Worm (Caenorhabditis elegans) whole organism, L1 larva: ENCODE measurements around the gene C14C10.10.

ENCODE experiments used
- C04F5.9 ChIP-seq: sonication (generic microtip); optimal IDR thresholded peaks from 2 replicates; lab custom pipeline; 2016; ENCODE audit warnings: missing genetic modification characterization, missing compliant biosample characterization
- C34B4.2 ChIP-seq: sonication (generic microtip); optimal IDR thresholded peaks from 2 replicates; lab custom pipeline; 2017; ENCODE audit warnings: mild to moderate bottlenecking, missing genetic modification characterization, missing compliant biosample characterization
- F16B12.6 ChIP-seq: fragments of 150-350 bp; optimal IDR thresholded peaks from 2 replicates; lab custom pipeline; 2014; ENCODE audit warnings: missing biosample characterization, missing genetic modification characterization
- Y116A8C.19 ChIP-seq: sonication (generic microtip); optimal IDR thresholded peaks from 2 replicates; lab custom pipeline; 2016; ENCODE audit warnings: missing compliant biosample characterization, missing genetic modification characterization, borderline replicate concordance
- aha-1 ChIP-seq: fragments of 150-350 bp; optimal IDR thresholded peaks from 2 replicates; lab custom pipeline; 2014; ENCODE audit warnings: missing biosample characterization, missing genetic modification characterization
- aly-2 ChIP-seq: fragments of 150-350 bp; optimal IDR thresholded peaks from 2 replicates; lab custom pipeline; 2014; ENCODE audit warnings: missing biosample characterization, missing genetic modification characterization
- ceh-82 ChIP-seq, 3 experiments: fragments of 150-350 bp in 1 of 3; sonication (generic microtip) in 2 of 3; optimal IDR thresholded peaks; 2 replicates each; lab custom pipeline; 2014 to 2017; ENCODE audit warnings: missing biosample characterization in 3 of 3, missing genetic modification characterization in 3 of 3
- dpl-1 ChIP-seq, 3 experiments: fragments of 150-350 bp in 2 of 3; sonication (generic microtip) in 1 of 3; optimal IDR thresholded peaks; 2 replicates each; lab custom pipeline; 2014 to 2017; ENCODE audit warnings: missing biosample characterization in 3 of 3, missing genetic modification characterization in 3 of 3, missing genetic modification reagents in 3 of 3
- efl-3 ChIP-seq: fragments of 200-800 bp; sonication (Bioruptor generic); optimal IDR thresholded peaks from 2 replicates; lab custom pipeline; 2018; ENCODE audit warnings: mild to moderate bottlenecking, missing genetic modification characterization, missing compliant biosample characterization
- egl-13 ChIP-seq: sonication (generic microtip); optimal IDR thresholded peaks from 2 replicates; lab custom pipeline; 2016; ENCODE audit warnings: missing genotype, missing genetic modification reagents, missing genetic modification characterization, missing compliant biosample characterization
- egl-27 ChIP-seq, 2 experiments: fragments of 150-350 bp in 1 of 2; sonication (generic microtip); optimal IDR thresholded peaks; 3 replicates each; lab custom pipeline; 2017 to 2018; ENCODE audit warnings: missing biosample characterization in 2 of 2, missing genetic modification characterization in 2 of 2, missing genetic modification reagents in 2 of 2
- fkh-10 ChIP-seq: sonication (generic microtip); optimal IDR thresholded peaks from 2 replicates; lab custom pipeline; 2017; ENCODE audit warnings: missing biosample characterization, missing genetic modification reagents, missing genetic modification characterization
- fkh-4 ChIP-seq: sonication (generic microtip); optimal IDR thresholded peaks from 2 replicates; lab custom pipeline; 2016; ENCODE audit warnings: missing compliant biosample characterization, missing genetic modification characterization, borderline replicate concordance
- fkh-8 ChIP-seq: sonication (generic microtip); optimal IDR thresholded peaks from 2 replicates; lab custom pipeline; 2016; ENCODE audit warnings: mild to moderate bottlenecking, missing genetic modification characterization, missing compliant biosample characterization
- fos-1 ChIP-seq: fragments of 150-350 bp; optimal IDR thresholded peaks from 2 replicates; lab custom pipeline; 2014; ENCODE audit warnings: missing biosample characterization, missing genetic modification characterization
- hlh-4 ChIP-seq: sonication (generic microtip); optimal IDR thresholded peaks from 2 replicates; lab custom pipeline; 2016; ENCODE audit warnings: mild to moderate bottlenecking, missing genetic modification characterization, missing compliant biosample characterization
- irx-1 ChIP-seq: sonication (generic microtip); optimal IDR thresholded peaks from 2 replicates; lab custom pipeline; 2016; ENCODE audit warnings: missing genetic modification characterization, missing compliant biosample characterization
- jun-1 ChIP-seq: fragments of 150-350 bp; optimal IDR thresholded peaks from 2 replicates; lab custom pipeline; 2014; ENCODE audit warnings: missing biosample characterization, missing genetic modification reagents, missing genetic modification characterization
- lin-13 ChIP-seq: fragments of 150-350 bp; optimal IDR thresholded peaks from 2 replicates; lab custom pipeline; 2014; ENCODE audit warnings: missing biosample characterization, missing genetic modification reagents, missing genetic modification characterization
- lin-15B ChIP-seq: fragments of 150-350 bp; sonication (generic microtip); optimal IDR thresholded peaks from 3 replicates; lab custom pipeline; 2014; ENCODE audit warnings: missing biosample characterization, missing genetic modification characterization
- lin-39 ChIP-seq: fragments of 150-350 bp; optimal IDR thresholded peaks from 2 replicates; lab custom pipeline; 2014; ENCODE audit warnings: missing biosample characterization, missing genetic modification reagents, missing genetic modification characterization
- mab-9 ChIP-seq: fragments of 200-800 bp; sonication (Bioruptor generic); IDR thresholded peaks from 2 replicates; pipeline ENCODE4 v1.3.6; 2022; ENCODE audit warnings: missing genetic modification reagents, missing genetic modification characterization, missing compliant biosample characterization
- mef-2 ChIP-seq: fragments of 150-350 bp; optimal IDR thresholded peaks from 2 replicates; lab custom pipeline; 2014; ENCODE audit warnings: missing biosample characterization, missing genetic modification characterization
- nhr-11 ChIP-seq: fragments of 150-350 bp; optimal IDR thresholded peaks from 2 replicates; lab custom pipeline; 2014; ENCODE audit warnings: missing biosample characterization, missing genetic modification characterization
- nhr-12 ChIP-seq: sonication (generic microtip); optimal IDR thresholded peaks from 2 replicates; lab custom pipeline; 2017; ENCODE audit warnings: missing biosample characterization, missing genetic modification characterization
- nhr-19 ChIP-seq: fragments of 200-800 bp; sonication (Bioruptor generic); conservative IDR thresholded peaks from 2 replicates; pipeline ENCODE4 v1.3.6; 2022; ENCODE audit warnings: missing genetic modification characterization, missing compliant biosample characterization
- nhr-20 ChIP-seq: sonication (generic microtip); optimal IDR thresholded peaks from 2 replicates; lab custom pipeline; 2016; ENCODE audit warnings: mild to moderate bottlenecking, missing genetic modification characterization, missing compliant biosample characterization
- nhr-28 ChIP-seq: fragments of 150-350 bp; optimal IDR thresholded peaks from 2 replicates; lab custom pipeline; 2014; ENCODE audit warnings: missing biosample characterization, missing genetic modification characterization
- nhr-76 ChIP-seq: sonication (generic microtip); optimal IDR thresholded peaks from 2 replicates; lab custom pipeline; 2017; ENCODE audit warnings: missing biosample characterization, missing genetic modification characterization
- nhr-84 ChIP-seq: sonication (generic microtip); optimal IDR thresholded peaks from 2 replicates; lab custom pipeline; 2017; ENCODE audit warnings: missing biosample characterization, missing genetic modification characterization
- nhr-90 ChIP-seq: sonication (generic microtip); optimal IDR thresholded peaks from 2 replicates; lab custom pipeline; 2016; ENCODE audit warnings: mild to moderate bottlenecking, missing genetic modification characterization, missing compliant biosample characterization; ENCODE audit not compliant: poor library complexity
- pag-3 ChIP-seq: sonication (generic microtip); optimal IDR thresholded peaks from 2 replicates; lab custom pipeline; 2017; ENCODE audit warnings: missing genetic modification characterization, mild to moderate bottlenecking, missing compliant biosample characterization, antibody characterized with exemption, borderline replicate concordance; ENCODE audit not compliant: insufficient read depth
- pax-3 ChIP-seq: fragments of 200-800 bp; sonication (Bioruptor generic); optimal IDR thresholded peaks from 2 replicates; lab custom pipeline; 2018; ENCODE audit warnings: mild to moderate bottlenecking, missing genetic modification characterization, moderate library complexity, missing compliant biosample characterization
- rnt-1 ChIP-seq: sonication (generic microtip); optimal IDR thresholded peaks from 2 replicates; lab custom pipeline; 2016; ENCODE audit warnings: mild to moderate bottlenecking, missing genetic modification characterization, moderate library complexity, missing compliant biosample characterization
- skn-1 ChIP-seq: fragments of 150-350 bp; optimal IDR thresholded peaks from 2 replicates; lab custom pipeline; 2014; ENCODE audit warnings: missing biosample characterization, missing genetic modification characterization
- snpc-4 ChIP-seq: fragments of 150-350 bp; optimal IDR thresholded peaks from 2 replicates; lab custom pipeline; 2014; ENCODE audit warnings: missing biosample characterization, missing genetic modification characterization
- sox-4 ChIP-seq: sonication (generic microtip); optimal IDR thresholded peaks from 2 replicates; lab custom pipeline; 2016; ENCODE audit warnings: missing genetic modification characterization, missing compliant biosample characterization
- sptf-1 ChIP-seq: fragments of 150-350 bp; optimal IDR thresholded peaks from 2 replicates; lab custom pipeline; 2014; ENCODE audit warnings: missing biosample characterization, missing genetic modification characterization
- sup-37 ChIP-seq: fragments of 200-800 bp; sonication (Bioruptor generic); optimal IDR thresholded peaks from 2 replicates; lab custom pipeline; 2018; ENCODE audit warnings: mild to moderate bottlenecking, missing genetic modification characterization, missing compliant biosample characterization
- swsn-7 ChIP-seq: sonication (generic microtip); optimal IDR thresholded peaks from 2 replicates; lab custom pipeline; 2016; ENCODE audit warnings: missing genetic modification characterization, missing compliant biosample characterization
- unc-130 ChIP-seq: fragments of 150-350 bp; optimal IDR thresholded peaks from 2 replicates; lab custom pipeline; 2017; ENCODE audit warnings: missing biosample characterization, missing genetic modification characterization, inconsistent platforms
- unc-62 ChIP-seq: fragments of 150-350 bp; optimal IDR thresholded peaks from 2 replicates; lab custom pipeline; 2014; ENCODE audit warnings: missing biosample characterization, missing genetic modification reagents, missing genetic modification characterization
- unc-98 ChIP-seq: fragments of 200-800 bp; sonication (Bioruptor generic); IDR thresholded peaks from 2 replicates; pipeline ENCODE4 v1.3.6; 2022; ENCODE audit warnings: missing genetic modification characterization, missing compliant biosample characterization
- vab-15 ChIP-seq: sonication (generic microtip); optimal IDR thresholded peaks from 2 replicates; lab custom pipeline; 2017; ENCODE audit warnings: missing genotype, mild to moderate bottlenecking, missing genetic modification characterization, missing compliant biosample characterization
- xbp-1 ChIP-seq: sonication (generic microtip); optimal IDR thresholded peaks from 2 replicates; lab custom pipeline; 2016; ENCODE audit warnings: missing genetic modification characterization, missing compliant biosample characterization
- ztf-11 ChIP-seq, 2 experiments: sonication (generic microtip); optimal IDR thresholded peaks; 2 replicates each; lab custom pipeline; 2016 to 2017; ENCODE audit warnings: missing genetic modification characterization in 2 of 2, missing biosample characterization in 1 of 2, missing compliant biosample characterization in 1 of 2
- ztf-4 ChIP-seq: fragments of 150-350 bp; optimal IDR thresholded peaks from 2 replicates; lab custom pipeline; 2014; ENCODE audit warnings: missing biosample characterization, missing genetic modification characterization

The C14C10.10 gene

DNA sequence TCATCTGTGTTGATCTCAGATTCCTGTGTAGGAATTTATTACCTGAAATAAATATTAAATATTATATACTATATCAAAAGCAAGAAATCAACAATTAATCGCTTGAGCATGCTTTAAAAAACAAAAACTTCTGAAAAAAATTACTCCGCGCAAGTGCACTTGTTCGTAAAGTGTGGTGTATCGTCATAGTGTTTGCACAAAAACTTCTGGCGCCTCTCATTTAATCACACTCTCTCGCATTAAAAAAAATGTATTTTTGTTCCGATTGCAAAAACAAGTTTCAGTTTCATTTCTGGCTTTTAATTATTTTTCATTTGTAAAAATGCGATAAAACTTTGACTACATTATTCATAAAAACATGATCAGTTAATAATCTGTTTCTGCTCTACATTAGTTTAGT lies at the start of gene C14C10.10, which contains the start of gene ril-2 (continued):
- no peak for TF ChIP-seq pag-3 (tag; lab: Kevin White, UChicago)
- TF ChIP-seq C04F5.9 (tag; lab: Kevin White, UChicago): no peak
- peak; percentile 13 for TF ChIP-seq xbp-1
- no peak for TF ChIP-seq ztf-11 (tag; optimal IDR thresholded peaks at IDR 0.05; lab: Kevin White, UChicago)
- peak; percentile 15 for TF ChIP-seq swsn-7 (tag; lab: Kevin White, UChicago)
- TF ChIP-seq nhr-76: no peak
- no peak for TF ChIP-seq nhr-90
- no peak for TF ChIP-seq Y116A8C.19 (tag; lab: Kevin White, UChicago)
- no peak for TF ChIP-seq vab-15 (tag; lab: Kevin White, UChicago)
- TF ChIP-seq efl-3 (GFP tag; lab: Kevin White, UChicago): no peak
- no peak for TF ChIP-seq mab-9 (GFP tag; lab: Robert Waterston, UW)
- no peak for TF ChIP-seq fos-1
- TF ChIP-seq ceh-82 (tag; optimal IDR thresholded peaks at IDR 0.05; lab: Kevin White, UChicago): peak in 2 of 3 experiments; percentile 13 to 32
- TF ChIP-seq fkh-10: no peak
- TF ChIP-seq lin-39 (tag; lab: Kevin White, UChicago): no peak
- TF ChIP-seq ztf-4 (tag; lab: Kevin White, UChicago): no peak
- no peak for TF ChIP-seq nhr-19 (GFP tag; lab: Robert Waterston, UW)
- peak; percentile 13 for TF ChIP-seq aly-2
- peak in 2 of 3 experiments; percentile 43 to 45 for TF ChIP-seq dpl-1 (GFP tag; optimal IDR thresholded peaks at IDR 0.05; lab: Kevin White, UChicago)
- TF ChIP-seq hlh-4: no peak
- no peak for TF ChIP-seq skn-1 (tag; lab: Kevin White, UChicago)
- no peak for TF ChIP-seq unc-98 (GFP tag; lab: Robert Waterston, UW)
- TF ChIP-seq unc-130 (tag; lab: Kevin White, UChicago): no peak
- no peak for TF ChIP-seq nhr-84
- TF ChIP-seq lin-13 (GFP tag; lab: Kevin White, UChicago): no peak
- no peak for TF ChIP-seq sptf-1 (tag; lab: Kevin White, UChicago)
- TF ChIP-seq aha-1: no peak
- TF ChIP-seq egl-27 (tag; optimal IDR thresholded peaks at IDR 0.05; lab: Kevin White, UChicago): no peak
- TF ChIP-seq nhr-12 (tag; lab: Kevin White, UChicago): no peak
- no peak for TF ChIP-seq pax-3

ce11 chrV:12644500-12644899 lies 45.6 kb upstream of the C14C10.10 start, which contains the start of gene F56H9.8:
TSS of gene F56H9.8 (plus strand) at chrV:12644800.
- TF ChIP-seq lin-15B (tag; lab: Kevin White, UChicago): no peak
- no peak for TF ChIP-seq vab-15 (tag; lab: Kevin White, UChicago)
- no peak for TF ChIP-seq sox-4 (tag; lab: Kevin White, UChicago)
- no peak for TF ChIP-seq irx-1 (tag; lab: Kevin White, UChicago)
- peak; percentile 29 for TF ChIP-seq pax-3
- no peak for TF ChIP-seq F16B12.6 (tag; lab: Kevin White, UChicago)
- TF ChIP-seq nhr-20: no peak

- no peak for TF ChIP-seq jun-1 (tag; lab: Kevin White, UChicago)
- TF ChIP-seq pax-3: no peak
- TF ChIP-seq snpc-4 (tag; lab: Kevin White, UChicago): no peak
- no peak for TF ChIP-seq unc-98 (GFP tag; lab: Robert Waterston, UW)
- TF ChIP-seq nhr-19 (GFP tag; lab: Robert Waterston, UW): no peak
- TF ChIP-seq C04F5.9 (tag; lab: Kevin White, UChicago): no peak
- TF ChIP-seq unc-62: no peak
- no peak for TF ChIP-seq fkh-8 (tag; lab: Kevin White, UChicago)
- no peak for TF ChIP-seq lin-15B (tag; lab: Kevin White, UChicago)
- no peak for TF ChIP-seq fkh-4 (tag; lab: Kevin White, UChicago)
- no peak for TF ChIP-seq nhr-11 (tag; lab: Kevin White, UChicago)
- TF ChIP-seq rnt-1 (tag; lab: Kevin White, UChicago): no peak
- no peak for TF ChIP-seq egl-13
- no peak for TF ChIP-seq sup-37 (GFP tag; lab: Kevin White, UChicago)
- no peak for TF ChIP-seq nhr-28 (tag; lab: Kevin White, UChicago)
- TF ChIP-seq mef-2 (tag; lab: Kevin White, UChicago): no peak
- no peak for TF ChIP-seq sox-4 (tag; lab: Kevin White, UChicago)
- no peak for TF ChIP-seq C34B4.2 (tag; lab: Kevin White, UChicago)
- no peak for TF ChIP-seq lin-13 (GFP tag; lab: Kevin White, UChicago)
- no peak for TF ChIP-seq dpl-1 (GFP tag; optimal IDR thresholded peaks at IDR 0.05; lab: Kevin White, UChicago)
Measured at ce11 chrV:12640384-12640783, 41.5 kb upstream of the C14C10.10 start, which contains the start of gene gpa-8. TSS of gene gpa-8 (minus strand) at chrV:12640484.
